Fruit fly (Drosophila melanogaster) whole organism, embryonic: ENCODE data around the gene trbd.

ENCODE experiments used
- Antp ChIP-seq: fragments of 200-800 bp; sonication (Bioruptor generic); optimal IDR thresholded peaks from 3 replicates; lab custom pipeline; 2016; ENCODE audit warnings: missing biosample characterization, missing genetic modification characterization
- Atf6 ChIP-seq: fragments of 200-800 bp; sonication (Bioruptor generic); IDR thresholded peaks from 2 replicates; pipeline ENCODE4 v1.3.6; 2022; ENCODE audit warnings: missing biosample characterization, missing genetic modification characterization
- CG12071 ChIP-seq: fragments of 200-800 bp; sonication (Bioruptor generic); optimal IDR thresholded peaks from 3 replicates; lab custom pipeline; 2018; ENCODE audit warnings: missing biosample characterization, mild to moderate bottlenecking, missing genetic modification characterization
- CG13296 ChIP-seq: fragments of 200-800 bp; sonication (Bioruptor generic); optimal IDR thresholded peaks from 3 replicates; lab custom pipeline; 2018; ENCODE audit warnings: missing biosample characterization, mild to moderate bottlenecking, missing genetic modification characterization
- CG13624 ChIP-seq: fragments of 200-800 bp; sonication (Bioruptor generic); optimal IDR thresholded peaks from 2 replicates; lab custom pipeline; 2016; ENCODE audit warnings: missing biosample characterization, missing genetic modification characterization
- CG14441 ChIP-seq: fragments of 200-800 bp; sonication (Bioruptor generic); IDR thresholded peaks from 2 replicates; pipeline ENCODE4 v1.3.6; 2022; ENCODE audit warnings: missing biosample characterization, missing genetic modification characterization
- CG16813 ChIP-seq: fragments of 200-800 bp; sonication (Bioruptor generic); IDR thresholded peaks from 3 replicates; pipeline ENCODE4 v1.3.6; 2022; ENCODE audit warnings: missing biosample characterization, missing genetic modification characterization; ENCODE audit not compliant: partially characterized antibody
- CG16863 ChIP-seq: fragments of 200-800 bp; sonication (Bioruptor generic); optimal IDR thresholded peaks from 3 replicates; lab custom pipeline; 2016; ENCODE audit warnings: missing biosample characterization, missing genetic modification characterization
- CG32767 ChIP-seq: fragments of 200-800 bp; sonication (Bioruptor generic); IDR thresholded peaks from 2 replicates; pipeline ENCODE4 v1.3.6; 2022; ENCODE audit warnings: missing biosample characterization, missing genetic modification characterization
- CG33213 ChIP-seq: fragments of 200-800 bp; sonication (Bioruptor generic); optimal IDR thresholded peaks from 3 replicates; lab custom pipeline; 2016; ENCODE audit warnings: missing biosample characterization, missing genetic modification characterization
- CG3847 ChIP-seq: fragments of 200-800 bp; sonication (Bioruptor generic); IDR thresholded peaks from 2 replicates; pipeline ENCODE4 v1.3.6; 2022; ENCODE audit warnings: missing biosample characterization, missing genetic modification characterization
- CG4404 ChIP-seq: fragments of 200-800 bp; sonication (Bioruptor generic); IDR thresholded peaks from 2 replicates; pipeline ENCODE4 v1.3.6; 2022; ENCODE audit warnings: missing biosample characterization, missing genetic modification characterization
- CG9609 ChIP-seq: fragments of 200-800 bp; sonication (Bioruptor generic); optimal IDR thresholded peaks from 3 replicates; lab custom pipeline; 2016; ENCODE audit warnings: missing biosample characterization, missing genetic modification characterization
- CG9797 ChIP-seq: fragments of 200-800 bp; sonication (Bioruptor generic); optimal IDR thresholded peaks from 3 replicates; lab custom pipeline; 2018; ENCODE audit warnings: missing biosample characterization, mild to moderate bottlenecking, missing genetic modification characterization
- Chrac-16 ChIP-seq: fragments of 200-800 bp; sonication (Bioruptor generic); optimal IDR thresholded peaks from 3 replicates; lab custom pipeline; 2016; ENCODE audit warnings: missing biosample characterization, missing genetic modification characterization
- Dad ChIP-seq: fragments of 200-800 bp; sonication (Bioruptor generic); optimal IDR thresholded peaks from 3 replicates; lab custom pipeline; 2016; ENCODE audit warnings: missing biosample characterization, missing genetic modification characterization
- Doc3 ChIP-seq: fragments of 200-800 bp; sonication (Bioruptor generic); IDR thresholded peaks from 3 replicates; pipeline ENCODE4 v1.3.6; 2022; ENCODE audit warnings: missing biosample characterization, missing genetic modification characterization; ENCODE audit not compliant: partially characterized antibody
- E2f2 ChIP-seq: fragments of 200-800 bp; sonication (Bioruptor generic); IDR thresholded peaks from 2 replicates; pipeline ENCODE4 v1.3.6; 2022; ENCODE audit warnings: missing biosample characterization, missing genetic modification characterization
- ERR ChIP-seq: fragments of 200-800 bp; sonication (Bioruptor generic); optimal IDR thresholded peaks from 2 replicates; lab custom pipeline; 2016; ENCODE audit warnings: missing biosample characterization, missing genetic modification characterization
- Hmx ChIP-seq: fragments of 200-800 bp; sonication (Bioruptor generic); optimal IDR thresholded peaks from 2 replicates; lab custom pipeline; 2016; ENCODE audit warnings: missing biosample characterization, missing genetic modification characterization
- MESR4 ChIP-seq: fragments of 200-800 bp; sonication (Bioruptor generic); optimal IDR thresholded peaks from 2 replicates; lab custom pipeline; 2018; ENCODE audit warnings: missing biosample characterization, mild to moderate bottlenecking, missing genetic modification characterization, moderate library complexity
- Mad ChIP-seq: fragments of 200-800 bp; sonication (Bioruptor generic); optimal IDR thresholded peaks from 2 replicates; lab custom pipeline; 2016; ENCODE audit warnings: missing biosample characterization, missing genetic modification characterization
- Med ChIP-seq: fragments of 200-800 bp; sonication (Bioruptor generic); peaks from one replicate; lab custom pipeline; 2016; ENCODE audit warnings: missing biosample characterization, missing genetic modification characterization, mild to moderate bottlenecking, inconsistent platforms, moderate library complexity
- Nf-YC ChIP-seq: fragments of 200-800 bp; optimal IDR thresholded peaks from 3 replicates; lab custom pipeline; 2019; ENCODE audit warnings: missing biosample characterization, mild to moderate bottlenecking, missing genetic modification characterization, moderate library complexity
- NfI ChIP-seq: fragments of 200-800 bp; sonication (Bioruptor generic); optimal IDR thresholded peaks from 3 replicates; lab custom pipeline; 2018; ENCODE audit warnings: missing biosample characterization, mild to moderate bottlenecking, missing genetic modification characterization, moderate library complexity
- Oli ChIP-seq: fragments of 200-800 bp; sonication (Bioruptor generic); optimal IDR thresholded peaks from 2 replicates; lab custom pipeline; 2018; ENCODE audit warnings: missing biosample characterization, mild to moderate bottlenecking, missing genetic modification characterization, moderate library complexity
- Ptx1 ChIP-seq: fragments of 200-800 bp; sonication (Bioruptor generic); IDR thresholded peaks from 2 replicates; pipeline ENCODE4 v1.3.6; 2022; ENCODE audit warnings: missing biosample characterization, missing genetic modification characterization
- Tbp ChIP-seq: fragments of >200 bp; optimal IDR thresholded peaks from 2 replicates; lab custom pipeline; 2018; ENCODE audit warnings: missing biosample characterization, missing genetic modification characterization
- ab ChIP-seq: fragments of 200-800 bp; sonication (Bioruptor generic); optimal IDR thresholded peaks from 2 replicates; lab custom pipeline; 2016; ENCODE audit warnings: missing biosample characterization, missing genetic modification characterization
- abd-A ChIP-seq: fragments of 200-800 bp; sonication (Bioruptor generic); optimal IDR thresholded peaks from 3 replicates; lab custom pipeline; 2019; ENCODE audit warnings: missing biosample characterization, mild to moderate bottlenecking, missing genetic modification characterization, moderate library complexity
- aop ChIP-seq: fragments of 200-800 bp; sonication (Bioruptor generic); IDR thresholded peaks from 2 replicates; pipeline ENCODE4 v1.3.6; 2022; ENCODE audit warnings: missing biosample characterization, missing genetic modification characterization
- ap ChIP-seq: fragments of 200-800 bp; sonication (Bioruptor generic); IDR thresholded peaks from 2 replicates; pipeline ENCODE4 v1.3.6; 2022; ENCODE audit warnings: missing biosample characterization, missing genetic modification characterization
- bab2 ChIP-seq: fragments of 200-800 bp; sonication (Bioruptor generic); optimal IDR thresholded peaks from 2 replicates; lab custom pipeline; 2016; ENCODE audit warnings: missing biosample characterization, missing genetic modification characterization
- crol ChIP-seq: fragments of 200-800 bp; sonication (Bioruptor generic); IDR thresholded peaks from 2 replicates; pipeline ENCODE4 v1.3.6; 2022; ENCODE audit warnings: missing biosample characterization, missing genetic modification characterization
- crp ChIP-seq, 2 experiments: fragments of 200-800 bp; sonication (Bioruptor generic); optimal IDR thresholded peaks; 2 replicates in 1 of 2; 3 replicates in 1 of 2; lab custom pipeline; 2017; ENCODE audit warnings: missing biosample characterization in 2 of 2, missing genetic modification characterization in 2 of 2, mild to moderate bottlenecking in 1 of 2, moderate library complexity in 1 of 2
- da ChIP-seq: fragments of 200-800 bp; sonication (Bioruptor generic); optimal IDR thresholded peaks from 2 replicates; lab custom pipeline; 2016; ENCODE audit warnings: missing biosample characterization, missing genetic modification characterization
- dan ChIP-seq: fragments of 200-800 bp; sonication (Bioruptor generic); IDR thresholded peaks from 2 replicates; pipeline ENCODE4 v1.3.6; 2022; ENCODE audit warnings: missing biosample characterization, missing genetic modification characterization
- hb ChIP-seq: fragments of 200-800 bp; sonication (Bioruptor generic); IDR thresholded peaks from 3 replicates; pipeline ENCODE4 v1.3.6; 2022; ENCODE audit warnings: missing biosample characterization, missing genetic modification characterization; ENCODE audit not compliant: partially characterized antibody
- jing ChIP-seq: fragments of 200-800 bp; sonication (Bioruptor generic); optimal IDR thresholded peaks from 2 replicates; lab custom pipeline; 2018; ENCODE audit warnings: missing biosample characterization, mild to moderate bottlenecking, missing genetic modification characterization
- luna ChIP-seq: fragments of 200-800 bp; sonication (Bioruptor generic); optimal IDR thresholded peaks from 2 replicates; lab custom pipeline; 2016; ENCODE audit warnings: missing biosample characterization, missing genetic modification characterization
- maf-S ChIP-seq: fragments of 200-800 bp; sonication (Bioruptor generic); optimal IDR thresholded peaks from 2 replicates; lab custom pipeline; 2016; ENCODE audit warnings: missing biosample characterization, missing genetic modification characterization
- nmo ChIP-seq: fragments of 200-800 bp; sonication (Bioruptor generic); optimal IDR thresholded peaks from 2 replicates; lab custom pipeline; 2018; ENCODE audit warnings: missing biosample characterization, mild to moderate bottlenecking, missing genetic modification characterization, moderate library complexity
- pb ChIP-seq: fragments of 200-800 bp; sonication (Bioruptor generic); optimal IDR thresholded peaks from 3 replicates; lab custom pipeline; 2016; ENCODE audit warnings: missing biosample characterization, missing genetic modification characterization
- pum ChIP-seq: fragments of 200-800 bp; sonication (Bioruptor generic); optimal IDR thresholded peaks from 2 replicates; lab custom pipeline; 2016; ENCODE audit warnings: missing biosample characterization, missing genetic modification characterization
- so ChIP-seq: fragments of 200-800 bp; sonication (Bioruptor generic); IDR thresholded peaks from 3 replicates; pipeline ENCODE4 v1.3.6; 2022; ENCODE audit warnings: missing biosample characterization, missing genetic modification characterization
- tll ChIP-seq, 2 experiments: fragments of 200-800 bp in 1 of 2; fragments of >200 bp in 1 of 2; sonication (Bioruptor generic) in 1 of 2; optimal IDR thresholded peaks; 2 replicates each; lab custom pipeline; 2017 to 2019; ENCODE audit warnings: missing biosample characterization in 2 of 2, missing genetic modification characterization in 2 of 2, mild to moderate bottlenecking in 1 of 2, moderate library complexity in 1 of 2
- unpg ChIP-seq: fragments of 200-800 bp; sonication (Bioruptor generic); optimal IDR thresholded peaks from 3 replicates; lab custom pipeline; 2018; ENCODE audit warnings: missing biosample characterization, mild to moderate bottlenecking, missing genetic modification characterization, moderate library complexity
- vnd ChIP-seq: fragments of 200-800 bp; sonication (Bioruptor generic); IDR thresholded peaks from 3 replicates; pipeline ENCODE4 v1.3.6; 2022; ENCODE audit warnings: missing biosample characterization, missing genetic modification characterization; ENCODE audit not compliant: partially characterized antibody
- wdn ChIP-seq: fragments of 200-800 bp; sonication (Bioruptor generic); IDR thresholded peaks from 2 replicates; pipeline ENCODE4 v1.3.6; 2022; ENCODE audit warnings: missing biosample characterization, missing genetic modification characterization
- wek ChIP-seq: fragments of 200-800 bp; sonication (Bioruptor generic); optimal IDR thresholded peaks from 3 replicates; lab custom pipeline; 2018; ENCODE audit warnings: missing biosample characterization, mild to moderate bottlenecking, missing genetic modification characterization, moderate library complexity
- wor ChIP-seq: fragments of 200-800 bp; sonication (Bioruptor generic); IDR thresholded peaks from 2 replicates; pipeline ENCODE4 v1.3.6; 2022; ENCODE audit warnings: missing biosample characterization, missing genetic modification characterization

Gene trbd

DNA sequence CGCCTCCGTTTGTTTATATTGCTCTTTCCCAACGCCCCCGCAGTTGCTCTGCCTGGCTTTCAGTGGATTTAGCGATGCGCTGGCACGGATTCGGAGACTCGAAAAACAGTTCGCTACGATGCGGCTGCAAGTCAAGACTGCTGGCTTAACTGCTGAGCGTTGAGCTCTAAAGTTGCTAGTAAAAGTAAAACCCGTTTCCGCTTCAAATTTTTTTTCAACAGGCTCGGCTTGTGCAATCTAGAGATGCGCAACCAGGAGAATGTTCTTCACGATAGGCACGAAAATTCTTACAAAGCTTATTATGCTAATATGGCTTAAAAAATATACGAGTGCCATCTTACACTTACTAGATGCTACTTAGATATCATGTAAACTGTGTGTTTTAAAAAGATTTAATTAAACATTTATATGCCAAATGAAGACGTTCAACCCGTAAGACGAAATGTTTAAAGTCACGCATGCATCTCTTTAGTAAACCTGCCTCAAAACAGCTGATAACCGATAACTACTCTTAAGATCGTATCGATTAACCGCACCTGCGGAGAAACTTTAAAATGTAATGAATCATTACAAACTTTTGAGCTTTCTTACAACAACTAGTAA, 36.5 kb upstream of the trbd start, which contains the start of gene CG12948 (continued):
- TF ChIP-seq wek (GFP tag; lab: Kevin White, UChicago) = no peak
- peak; percentile 30 for TF ChIP-seq CG33213 (GFP tag; lab: Kevin White, UChicago)
- no peak for TF ChIP-seq ab
- peak; percentile 88 for TF ChIP-seq hb
- TF ChIP-seq CG4404 (GFP tag; lab: Robert Waterston, UW) = 0 out of 2 replicates have a peak, but pooled peaks have one; percentile 28
- TF ChIP-seq Ptx1 (GFP tag; lab: Robert Waterston, UW) = 0 out of 2 replicates have a peak, but pooled peaks have one; percentile 43
- peak; percentile 54 for TF ChIP-seq CG3847 (GFP tag; lab: Robert Waterston, UW)
- TF ChIP-seq Mad (GFP tag; lab: Kevin White, UChicago) = no peak
- TF ChIP-seq CG14441 (GFP tag; lab: Robert Waterston, UW) = 0 out of 2 replicates have a peak, but pooled peaks have one; percentile 10
- TF ChIP-seq Hmx (GFP tag; lab: Kevin White, UChicago) = no peak
- no peak for TF ChIP-seq da (GFP tag; lab: Kevin White, UChicago)
- TF ChIP-seq pb (GFP tag; lab: Kevin White, UChicago) = no peak
- no peak for TF ChIP-seq ap
- TF ChIP-seq Oli (tag; lab: Kevin White, UChicago) = no peak
- no peak for TF ChIP-seq wdn (GFP tag; lab: Robert Waterston, UW)
- TF ChIP-seq Atf6 (GFP tag; lab: Robert Waterston, UW) = peak; percentile 31; the same call in 1 of the 2 replicates
- TF ChIP-seq Chrac-16 (GFP tag; lab: Kevin White, UChicago) = peak; percentile 36
- no peak for TF ChIP-seq unpg (GFP tag; lab: Kevin White, UChicago)
- TF ChIP-seq crol (GFP tag; lab: Robert Waterston, UW) = no peak
- TF ChIP-seq wor = no peak
- no peak for TF ChIP-seq luna
- TF ChIP-seq Nf-YC (tag; lab: Kevin White, UChicago) = no peak
- no peak for TF ChIP-seq Tbp
- TF ChIP-seq vnd (GFP tag; lab: Robert Waterston, UW) = peak; percentile 86
- peak; percentile 16 for TF ChIP-seq pum
- peak; percentile 12 for TF ChIP-seq CG16863
- TF ChIP-seq CG9609 (GFP tag; lab: Kevin White, UChicago) = peak; percentile 18
- peak; percentile 49 for TF ChIP-seq nmo (GFP tag; lab: Kevin White, UChicago)
- TF ChIP-seq CG16813 (GFP tag; lab: Robert Waterston, UW) = peak; percentile 89
- TF ChIP-seq CG12071 = no peak
- TF ChIP-seq NfI = no peak
- peak; percentile 54 for TF ChIP-seq CG13296 (GFP tag; lab: Kevin White, UChicago)
- TF ChIP-seq CG32767 = no peak
- TF ChIP-seq Antp (GFP tag; lab: Kevin White, UChicago) = peak; percentile 41
- TF ChIP-seq abd-A (tag; lab: Kevin White, UChicago) = no peak
- no peak for TF ChIP-seq jing (GFP tag; lab: Kevin White, UChicago)
- TF ChIP-seq ERR (GFP tag; lab: Kevin White, UChicago) = peak; percentile 29
- TF ChIP-seq CG9797 (GFP tag; lab: Kevin White, UChicago) = no peak
- peak; percentile 38 to 86 for TF ChIP-seq crp (GFP tag; optimal IDR thresholded peaks at IDR 0.05; lab: Kevin White, UChicago)
- TF ChIP-seq Dad = peak; percentile 53
- TF ChIP-seq Med (GFP tag; lab: Kevin White, UChicago) = peak; percentile 91
- TF ChIP-seq tll (GFP tag; optimal IDR thresholded peaks at IDR 0.05; lab: Kevin White, UChicago) = no peak
- TF ChIP-seq so (GFP tag; lab: Robert Waterston, UW) = peak; percentile 26; the same call in 1 of the 3 replicates
- no peak for TF ChIP-seq E2f2 (GFP tag; lab: Robert Waterston, UW)
- no peak for TF ChIP-seq aop (GFP tag; lab: Robert Waterston, UW)
- TF ChIP-seq MESR4 = peak; percentile 82
- TF ChIP-seq maf-S (GFP tag; lab: Kevin White, UChicago) = peak; percentile 56
- TF ChIP-seq CG13624 (GFP tag; lab: Kevin White, UChicago) = peak; percentile 66
- no peak for TF ChIP-seq bab2 (GFP tag; lab: Kevin White, UChicago)
- TF ChIP-seq Doc3 (GFP tag; lab: Robert Waterston, UW) = peak; percentile 98
- TF ChIP-seq dan = no peak
